Fruit fly (Drosophila melanogaster): ENCODE data around the gene Ctr1C.

DNA sequence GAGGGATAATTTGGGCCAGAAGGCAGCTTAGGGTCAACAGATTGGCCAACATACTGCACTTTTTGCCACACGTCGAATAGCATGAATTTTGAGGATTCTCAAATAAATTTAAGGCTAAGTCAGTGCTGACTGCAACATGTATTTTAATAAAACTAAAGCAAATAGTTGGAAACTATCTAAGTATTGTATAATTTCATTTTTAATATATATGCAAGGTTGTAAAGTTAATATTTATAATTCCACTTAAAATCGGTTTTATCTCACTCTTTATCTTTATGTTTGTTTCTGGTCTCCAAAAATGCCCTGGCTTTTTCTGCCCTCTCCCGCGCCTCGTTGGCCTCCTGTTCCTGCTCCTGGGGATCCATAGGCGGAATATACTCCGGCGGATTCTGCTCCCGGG lies 27.7 kb downstream of the Ctr1C start, which contains the start of gene CG15549:
- TF ChIP-seq CG8478 (optimal IDR thresholded peaks at IDR 0.05) (no peak), psq (optimal IDR thresholded peaks at IDR 0.05) (no peak)

Data from whole organism.